Comparison of ENCODE assay signal across 5 fruit fly cellular contexts in the genomic region with DNA sequence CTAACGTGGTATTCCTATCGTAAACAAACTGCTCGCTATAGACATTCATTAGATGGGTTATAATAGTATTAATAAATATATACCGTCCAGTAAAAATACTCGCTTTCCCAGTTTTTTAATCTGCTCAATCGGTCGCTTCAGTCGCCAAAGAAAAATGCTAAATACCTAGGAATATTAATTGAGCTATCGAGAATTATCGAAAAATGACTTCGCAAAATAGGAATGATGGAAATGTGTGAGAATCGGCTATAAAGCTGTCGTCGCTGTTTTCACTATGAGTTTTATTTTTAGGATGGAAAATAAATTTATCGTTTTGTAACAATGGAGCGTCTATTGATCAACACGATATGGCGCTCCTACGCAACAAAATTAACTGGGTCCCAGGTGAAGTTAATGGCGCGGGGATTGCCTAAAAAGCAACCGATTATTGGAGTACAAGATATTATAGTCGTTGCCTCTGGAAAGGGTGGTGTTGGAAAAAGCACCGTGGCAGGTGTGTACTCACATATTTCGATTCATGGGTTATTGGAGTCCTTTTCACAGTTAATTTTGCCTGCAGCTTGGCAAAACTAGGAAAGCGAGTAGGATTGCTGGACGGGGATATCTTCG.
TF ChIP-seq lines count a peak whose summit lies in the region.

A gene (plus strand): TSS at position 306 of the 609 bp plus-strand sequence.

- TF ChIP-seq CTCF in whole organism, embryonic (GFP tag; optimal IDR thresholded peaks at IDR 0.05; lab: Kevin White, UChicago), result no peak

TF ChIP-seq in whole organism, adult, 20 proteins besides CTCF, POLR2A, EP300 and RAD21:
- TF ChIP-seq kay (GFP tag; lab: Kevin White, UChicago; ENCODE audit: borderline replicate concordance) (peak; percentile 74), tj (GFP tag; optimal IDR thresholded peaks at IDR 0.05; lab: Kevin White, UChicago) (no peak), Crg-1 (GFP tag; optimal IDR thresholded peaks at IDR 0.05; lab: Kevin White, UChicago) (no peak), CG14711 (tag; optimal IDR thresholded peaks at IDR 0.05; lab: Kevin White, UChicago) (no peak), cic (GFP tag; optimal IDR thresholded peaks at IDR 0.05; lab: Kevin White, UChicago) (no peak), ovo (GFP tag; optimal IDR thresholded peaks at IDR 0.05; lab: Kevin White, UChicago) (no peak), CG7101 (tag; optimal IDR thresholded peaks at IDR 0.05; lab: Kevin White, UChicago) (no peak), bab1 (GFP tag; optimal IDR thresholded peaks at IDR 0.05; lab: Kevin White, UChicago) (peak; percentile 19)

TF ChIP-seq in whole organism, embryonic, 481 proteins besides CTCF, POLR2A, EP300 and RAD21 (continues in another document):
- no peak for TF ChIP-seq CG17385 (GFP tag; optimal IDR thresholded peaks at IDR 0.05; lab: Kevin White, UChicago)
- TF ChIP-seq CG3995 (GFP tag; optimal IDR thresholded peaks at IDR 0.05; lab: Kevin White, UChicago), result peak; percentile 76
- peak; percentile 10 for TF ChIP-seq CG17186 (GFP tag; optimal IDR thresholded peaks at IDR 0.05; lab: Kevin White, UChicago)
- TF ChIP-seq CG2199 (GFP tag; IDR thresholded peaks at IDR 0.05; lab: Robert Waterston, UW), result 0 out of 3 replicates have a peak, but pooled peaks have one; percentile 32
- TF ChIP-seq zen (tag; optimal IDR thresholded peaks at IDR 0.05; lab: Kevin White, UChicago), result peak; percentile 55
- TF ChIP-seq CG1024 (GFP tag; IDR thresholded peaks at IDR 0.05; lab: Robert Waterston, UW), result peak; percentile 98
- no peak for TF ChIP-seq CG4424 (GFP tag; optimal IDR thresholded peaks at IDR 0.05; lab: Kevin White, UChicago)
- peak; percentile 53 for TF ChIP-seq CG14710 (tag; optimal IDR thresholded peaks at IDR 0.05; lab: Kevin White, UChicago)
- no peak for TF ChIP-seq exex (tag; optimal IDR thresholded peaks at IDR 0.05; lab: Kevin White, UChicago)
- TF ChIP-seq Sry-β (GFP tag; optimal IDR thresholded peaks at IDR 0.05; lab: Kevin White, UChicago), result peak; percentile 7
- peak; percentile 48; the same call in 1 of the 3 replicates for TF ChIP-seq CG17361 (GFP tag; IDR thresholded peaks at IDR 0.05; lab: Robert Waterston, UW)
- no peak for TF ChIP-seq br (optimal IDR thresholded peaks at IDR 0.05; lab: Kevin White, UChicago)
- peak; percentile 99 for TF ChIP-seq CG11723 (GFP tag; optimal IDR thresholded peaks at IDR 0.05; lab: Kevin White, UChicago)
- peak; percentile 41 for TF ChIP-seq Sry-δ (GFP tag; optimal IDR thresholded peaks at IDR 0.05; lab: Kevin White, UChicago)
- peak; percentile 13 for TF ChIP-seq YL-1 (GFP tag; optimal IDR thresholded peaks at IDR 0.05; lab: Kevin White, UChicago)
- peak; percentile 81 for TF ChIP-seq CG4617 (GFP tag; optimal IDR thresholded peaks at IDR 0.05; lab: Kevin White, UChicago; ENCODE audit: borderline replicate concordance)
- peak; percentile 21 for TF ChIP-seq dmrt11E (tag; optimal IDR thresholded peaks at IDR 0.05; lab: Kevin White, UChicago)
- TF ChIP-seq Bdp1 (GFP tag; optimal IDR thresholded peaks at IDR 0.05; lab: Kevin White, UChicago), result no peak

TF ChIP-seq in whole organism, prepupa, 60 proteins besides CTCF, POLR2A, EP300 and RAD21:
- TF ChIP-seq OdsH (GFP tag; optimal IDR thresholded peaks at IDR 0.05; lab: Kevin White, UChicago) (peak; percentile 29), CG31627 (GFP tag; optimal IDR thresholded peaks at IDR 0.05; lab: Kevin White, UChicago) (peak; percentile 17), Hr39 (GFP tag; optimal IDR thresholded peaks at IDR 0.05; lab: Kevin White, UChicago) (no peak)

TF ChIP-seq in whole organism, pupa, 21 proteins besides CTCF, POLR2A, EP300 and RAD21:
- TF ChIP-seq CG34367 (tag; optimal IDR thresholded peaks at IDR 0.05; lab: Kevin White, UChicago), result no peak
- TF ChIP-seq CG12605 (GFP tag; IDR thresholded peaks at IDR 0.05; lab: Robert Waterston, UW), result no peak
- no peak for TF ChIP-seq EcR (GFP tag; optimal IDR thresholded peaks at IDR 0.05; lab: Kevin White, UChicago)
- no peak for TF ChIP-seq gl (tag; optimal IDR thresholded peaks at IDR 0.05; lab: Kevin White, UChicago)
- TF ChIP-seq Snoo (tag; optimal IDR thresholded peaks at IDR 0.05; lab: Kevin White, UChicago), result peak; percentile 23
- TF ChIP-seq CG9948 (tag; optimal IDR thresholded peaks at IDR 0.05; lab: Kevin White, UChicago), result no peak
- TF ChIP-seq CG14655 (GFP tag; optimal IDR thresholded peaks at IDR 0.05; lab: Kevin White, UChicago), result no peak
- TF ChIP-seq Ets98B (GFP tag; IDR thresholded peaks at IDR 0.05; lab: Robert Waterston, UW), result no peak
- no peak for TF ChIP-seq Pif1B (GFP tag; optimal IDR thresholded peaks at IDR 0.05; lab: Kevin White, UChicago)
- TF ChIP-seq CG10348 (GFP tag; IDR thresholded peaks at IDR 0.05; lab: Robert Waterston, UW), result no peak
- TF ChIP-seq CG17806 (tag; optimal IDR thresholded peaks at IDR 0.05; lab: Kevin White, UChicago), result no peak
- no peak for TF ChIP-seq Pif1A (GFP tag; optimal IDR thresholded peaks at IDR 0.05; lab: Kevin White, UChicago)
- no peak for TF ChIP-seq fd96Ca (GFP tag; IDR thresholded peaks at IDR 0.05; lab: Robert Waterston, UW)
- TF ChIP-seq rn (GFP tag; IDR thresholded peaks at IDR 0.05; lab: Robert Waterston, UW), result no peak
- peak; percentile 36 for TF ChIP-seq CG8159 (tag; optimal IDR thresholded peaks at IDR 0.05; lab: Kevin White, UChicago)
- TF ChIP-seq CG32121 (GFP tag; IDR thresholded peaks at IDR 0.05; lab: Robert Waterston, UW), result no peak
- TF ChIP-seq CG4496 (GFP tag; IDR thresholded peaks at IDR 0.05; lab: Robert Waterston, UW), result no peak
- peak; percentile 0 for TF ChIP-seq CG15710 (tag; optimal IDR thresholded peaks at IDR 0.05; lab: Kevin White, UChicago)
TF ChIP-seq in whole organism, pupa: peak in this region for 3.

TF ChIP-seq in whole organism, wandering third instar larva, 38 proteins besides CTCF, POLR2A, EP300 and RAD21:
- TF ChIP-seq Hr78 (GFP tag; optimal IDR thresholded peaks at IDR 0.05; lab: Kevin White, UChicago), result peak; percentile 28
- no peak for TF ChIP-seq Sp1 (GFP tag; optimal IDR thresholded peaks at IDR 0.05; lab: Kevin White, UChicago)
- TF ChIP-seq N (GFP tag; optimal IDR thresholded peaks at IDR 0.05; lab: Kevin White, UChicago), result peak; percentile 90
- no peak for TF ChIP-seq brk (GFP tag; optimal IDR thresholded peaks at IDR 0.05; lab: Kevin White, UChicago)
- no peak for TF ChIP-seq pan (optimal IDR thresholded peaks at IDR 0.05; lab: Kevin White, UChicago)
- TF ChIP-seq dmrt93B (GFP tag; optimal IDR thresholded peaks at IDR 0.05; lab: Kevin White, UChicago), result no peak
- TF ChIP-seq CG32264 (GFP tag; optimal IDR thresholded peaks at IDR 0.05; lab: Kevin White, UChicago), result no peak
- peak; percentile 47 for TF ChIP-seq lola (GFP tag; optimal IDR thresholded peaks at IDR 0.05; lab: Kevin White, UChicago)
- TF ChIP-seq woc (GFP tag; optimal IDR thresholded peaks at IDR 0.05; lab: Kevin White, UChicago), result peak; percentile 64
- TF ChIP-seq Hr83 (GFP tag; optimal IDR thresholded peaks at IDR 0.05; lab: Kevin White, UChicago; ENCODE audit: poor library complexity, severe bottlenecking), result no peak
- no peak for TF ChIP-seq HLH106 (tag; optimal IDR thresholded peaks at IDR 0.05; lab: Kevin White, UChicago)
- TF ChIP-seq Mio (GFP tag; optimal IDR thresholded peaks at IDR 0.05; lab: Kevin White, UChicago), result no peak
- no peak for TF ChIP-seq dsf (GFP tag; optimal IDR thresholded peaks at IDR 0.05; lab: Kevin White, UChicago; ENCODE audit: borderline replicate concordance)
- no peak for TF ChIP-seq CG9705 (GFP tag; optimal IDR thresholded peaks at IDR 0.05; lab: Kevin White, UChicago)
TF ChIP-seq in whole organism, wandering third instar larva: peak in this region for 4.
